Fruit fly (Drosophila melanogaster): ENCODE data around the gene CG17075.

CG17075 gene

DNA sequence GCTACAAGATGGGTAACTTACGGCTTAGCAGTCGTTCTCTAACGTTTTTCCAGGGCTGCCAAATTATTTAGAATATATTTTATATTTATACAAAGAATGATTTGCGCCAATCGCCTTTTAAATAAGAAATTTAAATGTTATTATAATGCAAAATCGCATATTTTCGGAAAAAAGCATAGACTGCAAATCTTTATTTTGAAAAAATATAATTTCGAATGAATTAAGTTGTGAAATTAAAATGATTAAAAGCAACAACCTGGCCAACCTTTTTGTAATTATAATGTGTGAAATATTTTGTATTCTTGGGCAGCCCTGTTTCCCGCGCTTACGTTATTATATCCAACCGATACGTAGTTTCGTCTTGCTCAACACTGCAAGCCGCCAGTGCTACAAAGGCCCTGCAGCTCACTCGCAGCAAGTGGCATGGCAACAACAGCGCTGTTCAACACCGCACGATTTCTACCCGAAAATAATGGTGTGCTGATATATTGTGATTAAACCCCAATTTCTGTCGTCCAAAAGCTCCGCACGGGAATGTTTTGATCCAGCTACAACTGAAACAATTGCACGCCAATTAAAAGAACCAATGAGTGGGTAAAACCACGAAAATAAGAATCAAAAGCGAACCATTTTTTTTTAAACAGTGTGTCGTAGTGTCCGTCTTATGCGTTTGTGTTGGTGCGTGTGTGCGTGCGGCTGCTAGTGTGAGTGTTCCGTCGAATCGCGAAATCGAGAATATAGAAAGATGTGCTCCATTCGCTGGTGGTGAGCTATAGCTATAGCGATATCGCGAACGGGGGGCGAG is 30.4 kb upstream of the CG17075 start, which contains the start of gene Pi3K21B (continued):
- TF ChIP-seq CG11085 (GFP tag; IDR thresholded peaks at IDR 0.05) = peak; percentile 54; the same call in 1 of the 2 replicates
- peak; percentile 80 for TF ChIP-seq CG10979 (tag; optimal IDR thresholded peaks at IDR 0.05)
- TF ChIP-seq CG3281 (GFP tag; optimal IDR thresholded peaks at IDR 0.05) = peak; percentile 94
- 0 out of 3 replicates have a peak, but pooled peaks have one; percentile 67 for TF ChIP-seq CG6175 (GFP tag; IDR thresholded peaks at IDR 0.05)
- peak; percentile 97 for TF ChIP-seq CG9932 (GFP tag; IDR thresholded peaks at IDR 0.05)
- peak; percentile 91 for TF ChIP-seq ci (GFP tag; IDR thresholded peaks at IDR 0.05)
- TF ChIP-seq oc (tag; optimal IDR thresholded peaks at IDR 0.05) = no peak
- peak; percentile 72 for TF ChIP-seq CG6765 (GFP tag; optimal IDR thresholded peaks at IDR 0.05)
- peak; percentile 81 for TF ChIP-seq ERR (GFP tag; optimal IDR thresholded peaks at IDR 0.05)
- TF ChIP-seq Ets65A (GFP tag) = peak; percentile 100
- TF ChIP-seq ken (GFP tag; IDR thresholded peaks at IDR 0.05) = peak; percentile 93
- peak; percentile 88 for TF ChIP-seq CG8089 (GFP tag; optimal IDR thresholded peaks at IDR 0.05)
- peak; percentile 60 for TF ChIP-seq CG6683 (GFP tag; optimal IDR thresholded peaks at IDR 0.05)
- peak; percentile 93 for TF ChIP-seq CG9817 (tag; optimal IDR thresholded peaks at IDR 0.05)
- TF ChIP-seq CG7839 (tag; optimal IDR thresholded peaks at IDR 0.05) = peak; percentile 91
- no peak for TF ChIP-seq inv (GFP tag; IDR thresholded peaks at IDR 0.05; ENCODE audit: partially characterized antibody)
- peak; percentile 84 for TF ChIP-seq otp (GFP tag; IDR thresholded peaks at IDR 0.05)
- peak; percentile 96 for TF ChIP-seq Rfx (GFP tag; IDR thresholded peaks at IDR 0.05)
- peak; percentile 44; the same call in 1 of the 2 replicates for TF ChIP-seq CG13287 (GFP tag; IDR thresholded peaks at IDR 0.05; ENCODE audit: partially characterized antibody)
- TF ChIP-seq en (GFP tag; optimal IDR thresholded peaks at IDR 0.05) = peak; percentile 58
- peak; percentile 49 to 84 for TF ChIP-seq bsh (GFP tag; optimal IDR thresholded peaks at IDR 0.05)
- peak; percentile 88 for TF ChIP-seq CG10147 (GFP tag; optimal IDR thresholded peaks at IDR 0.05)
- TF ChIP-seq Oli (tag; optimal IDR thresholded peaks at IDR 0.05) = peak; percentile 86
- TF ChIP-seq dysf (GFP tag; IDR thresholded peaks at IDR 0.05) = peak; percentile 89
- TF ChIP-seq CG12155 (GFP tag; optimal IDR thresholded peaks at IDR 0.05) = peak; percentile 92
- TF ChIP-seq CG4282 (GFP tag; optimal IDR thresholded peaks at IDR 0.05) = peak; percentile 92
- TF ChIP-seq CG9876 (GFP tag; optimal IDR thresholded peaks at IDR 0.05) = peak; percentile 93
- peak; percentile 41; the same call in 2 of the 4 replicates for TF ChIP-seq Dll (GFP tag; IDR thresholded peaks at IDR 0.05; ENCODE audit: partially characterized antibody)
- TF ChIP-seq phol (tag; optimal IDR thresholded peaks at IDR 0.05) = peak; percentile 93
- peak; percentile 75 for TF ChIP-seq wor (GFP tag; IDR thresholded peaks at IDR 0.05)
- TF ChIP-seq ftz-f1 (GFP tag; optimal IDR thresholded peaks at IDR 0.05) = peak; percentile 33
- TF ChIP-seq CG6813 (GFP tag; optimal IDR thresholded peaks at IDR 0.05) = peak; percentile 53
- TF ChIP-seq CG2129 (GFP tag; IDR thresholded peaks at IDR 0.05; ENCODE audit: partially characterized antibody) = no peak
- peak; percentile 82 for TF ChIP-seq nerfin-1 (tag; optimal IDR thresholded peaks at IDR 0.05)
- TF ChIP-seq CG30020 (tag; optimal IDR thresholded peaks at IDR 0.05) = peak; percentile 75
- peak; percentile 75; the same call in 1 of the 2 replicates for TF ChIP-seq CG17328 (GFP tag; IDR thresholded peaks at IDR 0.05)
- TF ChIP-seq CG15073 (GFP tag; optimal IDR thresholded peaks at IDR 0.05) = peak; percentile 67
- no peak for TF ChIP-seq hth (optimal IDR thresholded peaks at IDR 0.05)
- no peak for TF ChIP-seq Lim3 (GFP tag; IDR thresholded peaks at IDR 0.05)
- peak; percentile 100 for TF ChIP-seq CG9437 (GFP tag; optimal IDR thresholded peaks at IDR 0.05)
- peak; percentile 74 for TF ChIP-seq B-H1 (GFP tag; IDR thresholded peaks at IDR 0.05)
- peak; percentile 87 for TF ChIP-seq CG17186 (GFP tag; optimal IDR thresholded peaks at IDR 0.05)
- peak; percentile 79 for TF ChIP-seq pnt (GFP tag; optimal IDR thresholded peaks at IDR 0.05)
- TF ChIP-seq CG3163 (GFP tag; optimal IDR thresholded peaks at IDR 0.05) = peak; percentile 78
- peak; percentile 91 for TF ChIP-seq Dek (tag; optimal IDR thresholded peaks at IDR 0.05)
- peak; percentile 91 for TF ChIP-seq gro (GFP tag; optimal IDR thresholded peaks at IDR 0.05)
- TF ChIP-seq Atf3 (GFP tag; optimal IDR thresholded peaks at IDR 0.05) = peak; percentile 86
- peak; percentile 92 for TF ChIP-seq CG18599 (GFP tag; optimal IDR thresholded peaks at IDR 0.05)
